Worm (Caenorhabditis elegans) whole organism, mixed stage, embryonic: ENCODE data around the gene T23B12.5.

Source experiments
- M03D4.4 ChIP-seq: sonication (generic microtip); optimal IDR thresholded peaks from 2 replicates; lab custom pipeline; 2017; ENCODE audit warnings: mild to moderate bottlenecking, missing genetic modification characterization, missing compliant biosample characterization
- blmp-1 ChIP-seq: fragments of 150-350 bp; optimal IDR thresholded peaks from 2 replicates; lab custom pipeline; 2014; ENCODE audit warnings: missing biosample characterization, missing genetic modification characterization
- ceh-43 ChIP-seq: fragments of 200-800 bp; sonication (Bioruptor generic); optimal IDR thresholded peaks from 2 replicates; lab custom pipeline; 2018; ENCODE audit warnings: mild to moderate bottlenecking, missing genetic modification characterization, moderate library complexity, missing compliant biosample characterization
- ces-1 ChIP-seq: fragments of 150-350 bp; optimal IDR thresholded peaks from 2 replicates; lab custom pipeline; 2014; ENCODE audit warnings: missing biosample characterization, missing genetic modification reagents, missing genetic modification characterization
- drap-1 ChIP-seq: fragments of 200-800 bp; sonication (Bioruptor generic); optimal IDR thresholded peaks from 3 replicates; lab custom pipeline; 2018; ENCODE audit warnings: mild to moderate bottlenecking, missing genetic modification characterization, missing compliant biosample characterization
- elt-1 ChIP-seq: sonication (generic microtip); optimal IDR thresholded peaks from 2 replicates; lab custom pipeline; 2017; ENCODE audit warnings: missing genetic modification characterization, mild to moderate bottlenecking, missing compliant biosample characterization, antibody characterized with exemption, moderate library complexity, borderline replicate concordance; ENCODE audit not compliant: insufficient read depth
- flh-1 ChIP-seq: fragments of 200-800 bp; sonication (Bioruptor generic); optimal IDR thresholded peaks from 2 replicates; lab custom pipeline; 2018; ENCODE audit warnings: mild to moderate bottlenecking, missing genetic modification characterization, moderate library complexity, missing compliant biosample characterization
- hlh-1 ChIP-seq: fragments of 150-350 bp; optimal IDR thresholded peaks from 2 replicates; lab custom pipeline; 2014; ENCODE audit warnings: missing biosample characterization, missing genetic modification reagents, missing genetic modification characterization
- lin-13 ChIP-seq: fragments of 150-350 bp; optimal IDR thresholded peaks from 2 replicates; lab custom pipeline; 2014; ENCODE audit warnings: missing biosample characterization, missing genetic modification characterization
- lin-32 ChIP-seq: fragments of 200-800 bp; sonication (Bioruptor generic); optimal IDR thresholded peaks from 2 replicates; lab custom pipeline; 2018; ENCODE audit warnings: mild to moderate bottlenecking, missing genetic modification characterization, missing compliant biosample characterization
- lsy-2 ChIP-seq: fragments of 150-350 bp; optimal IDR thresholded peaks from 2 replicates; lab custom pipeline; 2014; ENCODE audit warnings: missing biosample characterization, missing genetic modification characterization
- mep-1 ChIP-seq: fragments of 150-350 bp; optimal IDR thresholded peaks from 2 replicates; lab custom pipeline; 2017; ENCODE audit warnings: missing biosample characterization, missing genetic modification reagents, missing genetic modification characterization, inconsistent platforms
- mls-2 ChIP-seq: sonication (generic microtip); optimal IDR thresholded peaks from 2 replicates; lab custom pipeline; 2016; ENCODE audit warnings: mild to moderate bottlenecking, missing genetic modification characterization, moderate library complexity, missing compliant biosample characterization
- nhr-12 ChIP-seq: fragments of 150-350 bp; optimal IDR thresholded peaks from 2 replicates; lab custom pipeline; 2014; ENCODE audit warnings: missing biosample characterization, missing genetic modification characterization
- nhr-2 ChIP-seq: fragments of 150-350 bp; optimal IDR thresholded peaks from 2 replicates; lab custom pipeline; 2014; ENCODE audit warnings: missing biosample characterization, missing genetic modification characterization
- nhr-237 ChIP-seq: fragments of 150-350 bp; optimal IDR thresholded peaks from 2 replicates; lab custom pipeline; 2014; ENCODE audit warnings: missing biosample characterization, missing genetic modification characterization
- nhr-28 ChIP-seq: fragments of 150-350 bp; optimal IDR thresholded peaks from 2 replicates; lab custom pipeline; 2014; ENCODE audit warnings: missing biosample characterization, missing genetic modification characterization
- nhr-76 ChIP-seq: sonication (generic microtip); optimal IDR thresholded peaks from 2 replicates; lab custom pipeline; 2017; ENCODE audit warnings: missing biosample characterization, missing genetic modification characterization
- pha-4 ChIP-seq: fragments of 150-350 bp; optimal IDR thresholded peaks from 2 replicates; lab custom pipeline; 2018; ENCODE audit warnings: missing biosample characterization, missing genetic modification reagents, missing genetic modification characterization
- sem-2 ChIP-seq: fragments of 200-800 bp; sonication (Bioruptor generic); optimal IDR thresholded peaks from 2 replicates; lab custom pipeline; 2018; ENCODE audit warnings: mild to moderate bottlenecking, missing genetic modification characterization, missing compliant biosample characterization
- snpc-4 ChIP-seq: fragments of 150-350 bp; optimal IDR thresholded peaks from 2 replicates; lab custom pipeline; 2014; ENCODE audit warnings: missing biosample characterization, missing genetic modification characterization
- unc-120 ChIP-seq: sonication (generic microtip); optimal IDR thresholded peaks from 2 replicates; lab custom pipeline; 2017; ENCODE audit warnings: missing genetic modification characterization, missing compliant biosample characterization; ENCODE audit not compliant: poor library complexity, severe bottlenecking
- unc-39 ChIP-seq: fragments of 150-350 bp; optimal IDR thresholded peaks from 2 replicates; lab custom pipeline; 2014; ENCODE audit warnings: missing biosample characterization, missing genetic modification characterization
- unc-62 ChIP-seq: fragments of 150-350 bp; optimal IDR thresholded peaks from 2 replicates; lab custom pipeline; 2014; ENCODE audit warnings: missing biosample characterization, missing genetic modification reagents, missing genetic modification characterization
- zip-8 ChIP-seq: fragments of 150-350 bp; optimal IDR thresholded peaks from 2 replicates; lab custom pipeline; 2014; ENCODE audit warnings: missing biosample characterization, missing genetic modification characterization
- ztf-11 ChIP-seq: fragments of 150-350 bp; optimal IDR thresholded peaks from 2 replicates; lab custom pipeline; 2014; ENCODE audit warnings: missing biosample characterization, missing genetic modification characterization

The T23B12.5 gene

ce11 chrV:8444357-8444856 lies 3.4 kb downstream of the T23B12.5 start, which contains the start of gene lmd-3:
lmd-3 (minus strand) TSS chrV:8444806.
- TF ChIP-seq lin-13 (tag; lab: Kevin White, UChicago) (no peak), zip-8 (no peak), nhr-76 (tag; lab: Kevin White, UChicago) (no peak), pha-4 (no peak), ces-1 (no peak), elt-1 (no peak), lsy-2 (tag; lab: Kevin White, UChicago) (no peak), lin-32 (GFP tag; lab: Kevin White, UChicago) (no peak), nhr-28 (tag; lab: Kevin White, UChicago) (no peak)

- TF ChIP-seq mls-2 (tag; lab: Kevin White, UChicago) (no peak), drap-1 (no peak), ces-1 (peak; percentile 19), nhr-28 (tag; lab: Kevin White, UChicago) (no peak), nhr-237 (tag; lab: Kevin White, UChicago) (no peak)
Measured at ce11 chrV:8437358-8437757, 10.5 kb downstream of the T23B12.5 start.

ce11 chrV:8435292-8435691 lies 12.5 kb downstream of the T23B12.5 start:
- TF ChIP-seq ces-1, result peak; percentile 82
- TF ChIP-seq M03D4.4 (tag; lab: Kevin White, UChicago), result no peak

ce11 chrV:8434400-8434827 lies 13.4 kb downstream of the T23B12.5 start:
- TF ChIP-seq sem-2 (no peak), blmp-1 (tag; lab: Kevin White, UChicago) (no peak), unc-39 (no peak), mep-1 (tag; lab: Kevin White, UChicago) (no peak), lin-32 (GFP tag; lab: Kevin White, UChicago) (no peak), ztf-11 (tag; lab: Kevin White, UChicago) (no peak), flh-1 (no peak), nhr-28 (tag; lab: Kevin White, UChicago) (no peak), unc-120 (tag; lab: Kevin White, UChicago) (no peak), ces-1 (no peak), lin-13 (tag; lab: Kevin White, UChicago) (no peak), hlh-1 (tag; lab: Kevin White, UChicago) (no peak), ceh-43 (GFP tag; lab: Kevin White, UChicago) (no peak), nhr-2 (tag; lab: Kevin White, UChicago) (no peak), M03D4.4 (tag; lab: Kevin White, UChicago) (no peak), pha-4 (no peak)

- TF ChIP-seq drap-1 (no peak), lsy-2 (tag; lab: Kevin White, UChicago) (peak; percentile 3), unc-120 (tag; lab: Kevin White, UChicago) (peak; percentile 2), hlh-1 (tag; lab: Kevin White, UChicago) (no peak), ces-1 (peak; percentile 78), unc-62 (GFP tag; lab: Kevin White, UChicago) (no peak)
Measured at ce11 chrV:8428585-8429414, 19.0 kb downstream of the T23B12.5 start.

ce11 chrV:8426741-8427457 lies 20.9 kb downstream of the T23B12.5 start:
- TF ChIP-seq nhr-2 (tag; lab: Kevin White, UChicago) (no peak), lsy-2 (tag; lab: Kevin White, UChicago) (no peak), nhr-76 (tag; lab: Kevin White, UChicago) (no peak), blmp-1 (tag; lab: Kevin White, UChicago) (no peak), snpc-4 (tag; lab: Kevin White, UChicago) (no peak), nhr-12 (tag; lab: Kevin White, UChicago) (no peak)
